Worm (Caenorhabditis elegans): Measurements from ENCODE around the gene wdfy-2.

DNA sequence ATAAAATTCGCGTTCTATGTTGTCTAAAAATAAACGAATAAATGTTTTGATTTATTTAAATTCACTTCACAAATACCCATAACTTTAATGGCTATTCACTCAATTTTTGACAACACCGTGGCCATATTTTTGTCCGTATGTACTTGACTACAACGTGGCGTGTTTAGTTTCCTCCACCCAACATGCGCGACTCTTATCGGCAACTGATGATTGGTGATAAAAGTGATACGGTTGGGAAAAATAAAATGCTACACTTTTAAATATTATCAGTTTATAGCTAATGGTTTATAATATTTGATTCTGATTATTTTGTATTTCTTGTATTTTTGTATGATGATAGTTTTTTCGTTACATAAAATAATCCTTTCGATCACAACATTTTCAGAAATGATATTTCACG lies 28.0 kb upstream of the wdfy-2 start, which contains the start of gene acs-7:
- TF ChIP-seq klf-2 (GFP tag; conservative IDR thresholded peaks at IDR 0.05) = no peak
- TF ChIP-seq T22C8.4 (GFP tag; IDR thresholded peaks at IDR 0.05) = no peak
- no peak for TF ChIP-seq flt-1 (GFP tag; IDR thresholded peaks at IDR 0.05)
- no peak for TF ChIP-seq ztf-23 (GFP tag; IDR thresholded peaks at IDR 0.05)
- no peak for TF ChIP-seq tab-1 (GFP tag; IDR thresholded peaks at IDR 0.05)
- TF ChIP-seq ref-1 (GFP tag; conservative IDR thresholded peaks at IDR 0.05) = no peak
- no peak for TF ChIP-seq cog-1 (tag; optimal IDR thresholded peaks at IDR 0.05)
- no peak for TF ChIP-seq med-1 (GFP tag; optimal IDR thresholded peaks at IDR 0.05; ENCODE audit: insufficient read depth)
- TF ChIP-seq ztf-29 (GFP tag; IDR thresholded peaks at IDR 0.05) = no peak
